Worm (Caenorhabditis elegans) whole organism, young adult: ENCODE measurements around the gene F18A1.1.

Experiments used
- B0019.2 ChIP-seq: fragments of 200-800 bp; sonication (Bioruptor generic); conservative IDR thresholded peaks from 2 replicates; pipeline ENCODE4 v1.3.6; 2022; ENCODE audit warnings: missing genetic modification reagents, missing genetic modification characterization, missing compliant biosample characterization
- C06A6.2 ChIP-seq: fragments of 200-800 bp; sonication (Bioruptor generic); conservative IDR thresholded peaks from 2 replicates; pipeline ENCODE4 v1.3.6; 2022; ENCODE audit warnings: missing genetic modification characterization, missing compliant biosample characterization
- C17E4.6 ChIP-seq: fragments of 200-800 bp; sonication (Bioruptor generic); IDR thresholded peaks from 2 replicates; pipeline ENCODE4 v1.3.6; 2022; ENCODE audit warnings: missing genetic modification reagents, missing genetic modification characterization, missing compliant biosample characterization
- D2030.7 ChIP-seq: fragments of 200-800 bp; sonication (Bioruptor generic); IDR thresholded peaks from 2 replicates; pipeline ENCODE4 v1.3.6; 2022; ENCODE audit warnings: missing genetic modification reagents, missing genetic modification characterization, missing compliant biosample characterization
- F10E7.11 ChIP-seq: sonication (generic microtip); optimal IDR thresholded peaks from 2 replicates; lab custom pipeline; 2017; ENCODE audit warnings: mild to moderate bottlenecking, missing genetic modification characterization, moderate library complexity, missing compliant biosample characterization
- F22D6.2 ChIP-seq: sonication (generic microtip); optimal IDR thresholded peaks from 2 replicates; lab custom pipeline; 2016; ENCODE audit warnings: mild to moderate bottlenecking, missing genetic modification characterization, missing compliant biosample characterization
- F39B2.1 ChIP-seq: fragments of 200-800 bp; sonication (Bioruptor generic); IDR thresholded peaks from 2 replicates; pipeline ENCODE4 v1.3.6; 2022; ENCODE audit warnings: missing genetic modification reagents, missing genetic modification characterization, missing compliant biosample characterization
- F52B5.7 ChIP-seq: sonication (generic microtip); optimal IDR thresholded peaks from 2 replicates; lab custom pipeline; 2016; ENCODE audit warnings: mild to moderate bottlenecking, missing genetic modification characterization, missing compliant biosample characterization
- F55B11.4 ChIP-seq: sonication (generic microtip); optimal IDR thresholded peaks from 2 replicates; lab custom pipeline; 2016; ENCODE audit warnings: missing compliant biosample characterization, missing genetic modification characterization, borderline replicate concordance; ENCODE audit not compliant: insufficient read depth
- K12H6.12 ChIP-seq: fragments of 200-800 bp; sonication (Bioruptor generic); optimal IDR thresholded peaks from 2 replicates; lab custom pipeline; 2018; ENCODE audit warnings: mild to moderate bottlenecking, missing genetic modification characterization, missing compliant biosample characterization
- Y67H2A.10 ChIP-seq: fragments of 200-800 bp; sonication (Bioruptor generic); conservative IDR thresholded peaks from 2 replicates; pipeline ENCODE4 v1.3.6; 2022; ENCODE audit warnings: missing genetic modification reagents, missing genetic modification characterization, missing compliant biosample characterization
- ama-1 ChIP-seq, 3 experiments: fragments of 150-350 bp in 1 of 3; sonication (generic microtip) in 2 of 3; optimal IDR thresholded peaks; 2 replicates each; lab custom pipeline; 2014 to 2018; ENCODE audit warnings: missing biosample characterization in 2 of 3, missing genetic modification characterization in 2 of 3, missing genetic modification reagents in 2 of 3
- aptf-3 ChIP-seq: fragments of 200-800 bp; sonication (Bioruptor generic); IDR thresholded peaks from 2 replicates; pipeline ENCODE4 v1.3.6; 2022; ENCODE audit warnings: missing genetic modification characterization, missing compliant biosample characterization
- attf-5 ChIP-seq: fragments of 200-800 bp; sonication (Bioruptor generic); optimal IDR thresholded peaks from 2 replicates; lab custom pipeline; 2018; ENCODE audit warnings: mild to moderate bottlenecking, missing genetic modification characterization, missing compliant biosample characterization
- cebp-1 ChIP-seq, 2 experiments: fragments of 200-800 bp in 1 of 2; sonication (Bioruptor generic) in 1 of 2; sonication (generic microtip) in 1 of 2; IDR thresholded peaks in 1 of 2; optimal IDR thresholded peaks in 1 of 2; 2 replicates each; pipeline versions ENCODE4 v1.3.6 to Lab custom; 2017 to 2022; ENCODE audit warnings: missing compliant biosample characterization in 2 of 2, missing genetic modification characterization in 2 of 2, mild to moderate bottlenecking in 1 of 2, missing genetic modification reagents in 1 of 2, moderate library complexity in 1 of 2
- ceh-40 ChIP-seq: fragments of 200-800 bp; sonication (Bioruptor generic); IDR thresholded peaks from 2 replicates; pipeline ENCODE4 v1.3.6; 2022; ENCODE audit warnings: missing genetic modification characterization, missing compliant biosample characterization
- him-1 ChIP-seq: sonication (generic microtip); optimal IDR thresholded peaks from 2 replicates; lab custom pipeline; 2016; ENCODE audit warnings: missing genotype, missing genetic modification reagents, missing genetic modification characterization, missing compliant biosample characterization
- hlh-26 ChIP-seq: fragments of 200-800 bp; sonication (Bioruptor generic); conservative IDR thresholded peaks from 2 replicates; pipeline ENCODE4 v1.3.6; 2022; ENCODE audit warnings: missing genetic modification reagents, missing genetic modification characterization, missing compliant biosample characterization
- lin-26 ChIP-seq: fragments of 200-800 bp; sonication (Bioruptor generic); IDR thresholded peaks from 2 replicates; pipeline ENCODE4 v1.3.6; 2022; ENCODE audit warnings: missing genetic modification reagents, missing genetic modification characterization, missing compliant biosample characterization
- lin-35 ChIP-seq, 3 experiments: fragments of 150-350 bp in 2 of 3; sonication (generic microtip) in 1 of 3; optimal IDR thresholded peaks; 2 replicates each; lab custom pipeline; 2014 to 2018; ENCODE audit warnings: missing biosample characterization in 3 of 3, missing genetic modification characterization in 3 of 3, missing genetic modification reagents in 3 of 3
- lsy-27 ChIP-seq: sonication (generic microtip); optimal IDR thresholded peaks from 2 replicates; lab custom pipeline; 2017; ENCODE audit warnings: missing genetic modification characterization, mild to moderate bottlenecking, missing compliant biosample characterization, antibody characterized with exemption, missing genotype, borderline replicate concordance; ENCODE audit not compliant: insufficient read depth
- mcd-1 ChIP-seq: fragments of 200-800 bp; sonication (Bioruptor generic); IDR thresholded peaks from 2 replicates; pipeline ENCODE4 v1.3.6; 2022; ENCODE audit warnings: missing genetic modification reagents, missing genetic modification characterization, missing compliant biosample characterization
- mel-28 ChIP-seq: sonication (generic microtip); optimal IDR thresholded peaks from 2 replicates; lab custom pipeline; 2016; ENCODE audit warnings: borderline replicate concordance, mild to moderate bottlenecking, missing genetic modification characterization, missing compliant biosample characterization
- mxl-1 ChIP-seq: sonication (generic microtip); optimal IDR thresholded peaks from 2 replicates; lab custom pipeline; 2016; ENCODE audit warnings: missing genetic modification characterization, missing compliant biosample characterization
- nfya-1 ChIP-seq: sonication (generic microtip); optimal IDR thresholded peaks from 2 replicates; lab custom pipeline; 2017; ENCODE audit warnings: antibody characterized with exemption, missing compliant biosample characterization, missing genetic modification characterization, borderline replicate concordance; ENCODE audit not compliant: insufficient read depth
- nhr-120 ChIP-seq: fragments of 200-800 bp; sonication (Bioruptor generic); IDR thresholded peaks from 2 replicates; pipeline ENCODE4 v1.3.6; 2022; ENCODE audit warnings: missing genetic modification characterization, missing compliant biosample characterization
- rcor-1 ChIP-seq: fragments of 200-800 bp; sonication (Bioruptor generic); IDR thresholded peaks from 2 replicates; pipeline ENCODE4 v1.3.6; 2022; ENCODE audit warnings: missing genetic modification reagents, missing genetic modification characterization, missing compliant biosample characterization
- sea-2 ChIP-seq: fragments of 200-800 bp; sonication (Bioruptor generic); IDR thresholded peaks from 2 replicates; pipeline ENCODE4 v1.3.6; 2022; ENCODE audit warnings: missing genetic modification characterization, missing compliant biosample characterization
- snpc-4 ChIP-seq, 5 experiments: fragments of 150-350 bp in 1 of 5; sonication (generic microtip) in 4 of 5; optimal IDR thresholded peaks; 2 replicates each; lab custom pipeline; 2014 to 2018; ENCODE audit warnings: missing genetic modification characterization in 5 of 5, missing biosample characterization in 3 of 5, antibody characterized with exemption in 2 of 5, mild to moderate bottlenecking in 2 of 5, missing compliant biosample characterization in 2 of 5, missing genotype in 2 of 5, moderate library complexity in 2 of 5, missing genetic modification reagents in 1 of 5
- sptf-2 ChIP-seq: fragments of 200-800 bp; sonication (Bioruptor generic); optimal IDR thresholded peaks from 2 replicates; lab custom pipeline; 2018; ENCODE audit warnings: mild to moderate bottlenecking, missing genetic modification characterization, missing compliant biosample characterization
- tbx-9 ChIP-seq: sonication (generic microtip); optimal IDR thresholded peaks from 2 replicates; lab custom pipeline; 2016; ENCODE audit warnings: borderline replicate concordance, missing genetic modification characterization, inconsistent platforms, missing compliant biosample characterization
- xnd-1 ChIP-seq: sonication (generic microtip); optimal IDR thresholded peaks from 2 replicates; lab custom pipeline; 2016; ENCODE audit warnings: missing genotype, missing genetic modification reagents, missing genetic modification characterization, missing compliant biosample characterization
- zfh-2 ChIP-seq: fragments of 200-800 bp; sonication (Bioruptor generic); conservative IDR thresholded peaks from 2 replicates; pipeline ENCODE4 v1.3.6; 2022; ENCODE audit warnings: missing genetic modification reagents, missing genetic modification characterization, missing compliant biosample characterization
- ztf-26 ChIP-seq: sonication (generic microtip); optimal IDR thresholded peaks from 2 replicates; lab custom pipeline; 2017; ENCODE audit warnings: missing genetic modification characterization, missing compliant biosample characterization

F18A1.1 gene

DNA sequence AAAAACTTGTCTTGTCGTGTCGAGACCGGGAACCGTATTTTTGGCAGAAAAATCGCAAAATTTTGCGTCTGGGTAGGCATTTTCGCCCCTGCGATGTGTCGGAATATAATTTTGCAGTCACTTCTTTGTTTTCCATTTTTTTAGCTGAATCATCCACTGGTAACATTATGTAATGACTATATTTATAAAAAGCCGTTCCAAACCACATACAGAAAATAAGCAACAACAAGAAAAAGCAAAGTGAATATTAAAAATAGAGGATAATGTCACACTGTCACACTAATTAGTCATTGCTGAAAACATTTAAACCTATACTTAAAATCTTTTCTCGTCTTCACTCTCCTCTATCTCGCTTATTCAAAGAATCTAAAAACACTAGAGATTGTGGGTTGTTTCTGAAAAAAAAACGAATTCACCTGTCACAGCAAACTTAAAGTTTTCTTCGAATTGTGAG is 24.6 kb downstream of the F18A1.1 start, which contains the start of gene sre-1:
Gene sre-1 (plus strand): TSS at position 404 of the 454 bp plus-strand sequence.
- no peak for TF ChIP-seq lin-26 (GFP tag; lab: Robert Waterston, UW)
- no peak for TF ChIP-seq F10E7.11 (tag; lab: Kevin White, UChicago)
- TF ChIP-seq Y67H2A.10 (GFP tag; lab: Robert Waterston, UW), result no peak
- no peak for TF ChIP-seq zfh-2 (GFP tag; lab: Robert Waterston, UW)
- no peak for TF ChIP-seq nfya-1 (tag; lab: Kevin White, UChicago)
- TF ChIP-seq lsy-27, result no peak
- no peak for TF ChIP-seq sptf-2 (GFP tag; lab: Kevin White, UChicago)
- no peak for TF ChIP-seq mel-28 (tag; lab: Kevin White, UChicago)
- no peak for TF ChIP-seq ztf-26 (tag; lab: Kevin White, UChicago)
- TF ChIP-seq tbx-9, result no peak
- TF ChIP-seq him-1 (tag; lab: Kevin White, UChicago), result no peak
- no peak for TF ChIP-seq snpc-4 (GFP tag; optimal IDR thresholded peaks at IDR 0.05; lab: Kevin White, UChicago)
- no peak for TF ChIP-seq snpc-4 (tag; optimal IDR thresholded peaks at IDR 0.05; lab: Kevin White, UChicago)
- TF ChIP-seq cebp-1 (GFP tag; IDR thresholded peaks at IDR 0.05; lab: Robert Waterston, UW), result no peak
- TF ChIP-seq cebp-1 (tag; optimal IDR thresholded peaks at IDR 0.05; lab: Kevin White, UChicago), result no peak
- TF ChIP-seq K12H6.12 (tag; lab: Kevin White, UChicago), result no peak
- TF ChIP-seq nhr-120, result no peak
- TF ChIP-seq sea-2 (GFP tag; lab: Robert Waterston, UW), result no peak
- TF ChIP-seq xnd-1 (tag; lab: Kevin White, UChicago), result no peak
- TF ChIP-seq C06A6.2 (GFP tag; lab: Robert Waterston, UW), result no peak
- TF ChIP-seq B0019.2 (GFP tag; lab: Robert Waterston, UW), result no peak
- TF ChIP-seq aptf-3 (GFP tag; lab: Robert Waterston, UW), result no peak

DNA sequence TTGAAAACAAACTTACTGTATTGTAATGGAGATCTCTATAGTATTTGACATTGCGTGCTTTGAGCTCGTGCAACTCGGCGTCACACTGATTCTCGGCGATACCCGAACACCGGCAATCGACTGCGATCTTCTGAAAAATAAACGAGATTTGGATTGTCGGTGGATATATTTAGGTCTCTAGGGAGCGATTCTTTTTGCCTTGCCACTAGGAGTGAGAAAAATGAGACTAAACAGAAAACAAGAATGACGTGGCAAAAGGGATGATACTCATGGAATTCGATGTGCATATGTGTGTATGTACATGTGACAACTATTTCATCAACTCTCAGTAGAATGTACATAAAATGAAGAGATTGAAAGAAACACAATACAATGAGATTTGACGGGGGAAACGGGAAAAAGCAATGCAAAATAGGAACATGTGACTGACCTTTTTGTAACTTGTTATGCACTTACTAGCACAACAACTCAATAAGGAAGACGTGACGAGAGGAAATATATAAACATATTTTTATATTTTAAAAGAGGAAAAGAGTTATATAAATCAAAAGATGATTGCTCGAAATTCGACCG is 30.0 kb downstream of the F18A1.1 start:
- no peak for TF ChIP-seq cebp-1 (GFP tag; IDR thresholded peaks at IDR 0.05; lab: Robert Waterston, UW)
- TF ChIP-seq cebp-1 (tag; optimal IDR thresholded peaks at IDR 0.05; lab: Kevin White, UChicago), result peak; percentile 45
- TF ChIP-seq attf-5 (GFP tag; lab: Kevin White, UChicago), result no peak
- TF ChIP-seq K12H6.12 (tag; lab: Kevin White, UChicago), result no peak
- no peak for TF ChIP-seq F39B2.1
- no peak for TF ChIP-seq sea-2 (GFP tag; lab: Robert Waterston, UW)
- no peak for TF ChIP-seq mxl-1
- TF ChIP-seq F22D6.2 (tag; lab: Kevin White, UChicago), result no peak
- no peak for TF ChIP-seq ama-1 (optimal IDR thresholded peaks at IDR 0.05; lab: Kevin White, UChicago)
- no peak for TF ChIP-seq ama-1 (GFP tag; optimal IDR thresholded peaks at IDR 0.05; lab: Kevin White, UChicago)
- peak in 1 of 3 experiments; percentile 26 for TF ChIP-seq lin-35 (GFP tag; optimal IDR thresholded peaks at IDR 0.05; lab: Kevin White, UChicago)
- TF ChIP-seq sptf-2 (GFP tag; lab: Kevin White, UChicago), result no peak

DNA sequence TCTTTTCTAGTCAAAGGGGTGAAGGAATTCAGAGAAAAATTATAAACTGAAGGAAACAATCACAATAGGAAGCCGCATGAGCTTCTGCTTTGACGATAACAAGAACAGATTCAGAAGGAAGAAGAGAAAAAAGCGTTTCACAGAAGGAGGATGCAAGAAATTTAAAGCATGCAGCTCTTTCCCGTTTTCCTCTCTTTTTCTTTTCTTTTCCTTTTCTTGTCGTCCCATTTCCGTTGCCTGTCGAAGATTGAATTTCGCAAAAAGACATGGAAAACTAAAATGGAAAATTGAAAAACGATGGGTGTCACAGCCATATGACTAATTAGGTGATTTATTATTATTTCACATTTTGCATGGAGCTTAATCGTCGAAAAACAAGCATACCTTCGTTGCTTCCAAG is 31.4 kb downstream of the F18A1.1 start:
- TF ChIP-seq hlh-26 (GFP tag; lab: Robert Waterston, UW) (no peak), F55B11.4 (tag; lab: Kevin White, UChicago) (no peak), D2030.7 (GFP tag; lab: Robert Waterston, UW) (no peak), F52B5.7 (tag; lab: Kevin White, UChicago) (no peak), ceh-40 (GFP tag; lab: Robert Waterston, UW) (no peak), mcd-1 (GFP tag; lab: Robert Waterston, UW) (no peak), C17E4.6 (GFP tag; lab: Robert Waterston, UW) (no peak), ama-1 (optimal IDR thresholded peaks at IDR 0.05; lab: Kevin White, UChicago) (no peak), ama-1 (GFP tag; optimal IDR thresholded peaks at IDR 0.05; lab: Kevin White, UChicago) (no peak), rcor-1 (no peak)
- TF ChIP-seq, all 124 proteins: peak for 0
